Fruit fly (Drosophila melanogaster) whole organism, embryonic: ENCODE results near the gene CG10365.

Experiments used
- CG10321 ChIP-seq: fragments of 200-800 bp; sonication (Bioruptor generic); IDR thresholded peaks from 2 replicates; pipeline ENCODE4 v1.3.6; 2022; ENCODE audit warnings: missing biosample characterization, missing genetic modification characterization
- CG10366 ChIP-seq: fragments of 200-800 bp; sonication (Bioruptor generic); IDR thresholded peaks from 2 replicates; pipeline ENCODE4 v1.3.6; 2022; ENCODE audit warnings: missing biosample characterization, missing genetic modification characterization
- CG11093 ChIP-seq: fragments of 200-800 bp; sonication (Bioruptor generic); IDR thresholded peaks from 3 replicates; pipeline ENCODE4 v1.3.6; 2022; ENCODE audit warnings: missing biosample characterization, missing genetic modification characterization
- CG12659 ChIP-seq: fragments of 200-800 bp; sonication (Bioruptor generic); optimal IDR thresholded peaks from 3 replicates; lab custom pipeline; 2017; ENCODE audit warnings: mild to moderate bottlenecking, missing biosample characterization, missing genetic modification reagents, missing genetic modification characterization
- CG14710 ChIP-seq: fragments of 200-800 bp; sonication (Bioruptor generic); optimal IDR thresholded peaks from 3 replicates; lab custom pipeline; 2019; ENCODE audit warnings: missing biosample characterization, mild to moderate bottlenecking, missing genetic modification characterization, moderate library complexity
- CG15514 ChIP-seq: fragments of 200-800 bp; sonication (Bioruptor generic); optimal IDR thresholded peaks from 3 replicates; lab custom pipeline; 2017; ENCODE audit warnings: missing biosample characterization, missing genetic modification characterization, mild to moderate bottlenecking, moderate library complexity, missing genetic modification reagents
- CG17385 ChIP-seq: fragments of 200-800 bp; sonication (Bioruptor generic); optimal IDR thresholded peaks from 3 replicates; lab custom pipeline; 2018; ENCODE audit warnings: missing biosample characterization, mild to moderate bottlenecking, missing genetic modification characterization
- CG17568 ChIP-seq: fragments of 200-800 bp; sonication (Bioruptor generic); optimal IDR thresholded peaks from 2 replicates; lab custom pipeline; 2018; ENCODE audit warnings: missing biosample characterization, mild to moderate bottlenecking, missing genetic modification characterization, moderate library complexity
- CG31365 ChIP-seq: fragments of 200-800 bp; sonication (Bioruptor generic); optimal IDR thresholded peaks from 2 replicates; lab custom pipeline; 2018; ENCODE audit warnings: missing biosample characterization, mild to moderate bottlenecking, missing genetic modification characterization
- CG32532 ChIP-seq: fragments of 200-800 bp; sonication (Bioruptor generic); IDR thresholded peaks from 2 replicates; pipeline ENCODE4 v1.3.6; 2022; ENCODE audit warnings: missing biosample characterization, missing genetic modification characterization
- CG42726 ChIP-seq: fragments of 200-800 bp; sonication (Bioruptor generic); IDR thresholded peaks from 2 replicates; pipeline ENCODE4 v1.3.6; 2022; ENCODE audit warnings: missing biosample characterization, missing genetic modification characterization; ENCODE audit not compliant: partially characterized antibody
- CG4404 ChIP-seq: fragments of 200-800 bp; sonication (Bioruptor generic); IDR thresholded peaks from 2 replicates; pipeline ENCODE4 v1.3.6; 2022; ENCODE audit warnings: missing biosample characterization, missing genetic modification characterization
- CG4617 ChIP-seq: fragments of 200-800 bp; sonication (Bioruptor generic); optimal IDR thresholded peaks from 3 replicates; lab custom pipeline; 2016; ENCODE audit warnings: missing biosample characterization, missing genetic modification characterization, borderline replicate concordance
- CG6791 ChIP-seq: fragments of 200-800 bp; sonication (Bioruptor generic); IDR thresholded peaks from 3 replicates; pipeline ENCODE4 v1.3.6; 2022; ENCODE audit warnings: missing biosample characterization, missing genetic modification characterization; ENCODE audit not compliant: partially characterized antibody
- CG9932 ChIP-seq: fragments of 200-800 bp; sonication (Bioruptor generic); IDR thresholded peaks from 2 replicates; pipeline ENCODE4 v1.3.6; 2022; ENCODE audit warnings: missing biosample characterization, missing genetic modification characterization
- Dll ChIP-seq: fragments of 200-800 bp; sonication (Bioruptor generic); IDR thresholded peaks from 4 replicates; pipeline ENCODE4 v1.3.6; 2022; ENCODE audit warnings: missing biosample characterization, missing genetic modification characterization; ENCODE audit not compliant: partially characterized antibody
- Doc2 ChIP-seq: fragments of 200-800 bp; sonication (Bioruptor generic); IDR thresholded peaks from 2 replicates; pipeline ENCODE4 v1.3.6; 2022; ENCODE audit warnings: missing biosample characterization, missing genetic modification characterization
- HLH4C ChIP-seq: fragments of 200-800 bp; sonication (Bioruptor generic); IDR thresholded peaks from 3 replicates; pipeline ENCODE4 v1.3.6; 2022; ENCODE audit warnings: missing biosample characterization, missing genetic modification characterization; ENCODE audit not compliant: partially characterized antibody
- Hmx ChIP-seq: fragments of 200-800 bp; sonication (Bioruptor generic); optimal IDR thresholded peaks from 2 replicates; lab custom pipeline; 2016; ENCODE audit warnings: missing biosample characterization, missing genetic modification characterization
- Lhr ChIP-seq: fragments of 200-800 bp; sonication (Bioruptor generic); optimal IDR thresholded peaks from 3 replicates; lab custom pipeline; 2017; ENCODE audit warnings: mild to moderate bottlenecking, missing biosample characterization, missing genetic modification reagents, missing genetic modification characterization
- Mad ChIP-seq: fragments of 200-800 bp; sonication (Bioruptor generic); optimal IDR thresholded peaks from 2 replicates; lab custom pipeline; 2016; ENCODE audit warnings: missing biosample characterization, missing genetic modification characterization
- Opbp ChIP-seq: fragments of 200-800 bp; sonication (Bioruptor generic); IDR thresholded peaks from 3 replicates; pipeline ENCODE4 v1.3.6; 2022; ENCODE audit warnings: missing biosample characterization, missing genetic modification characterization; ENCODE audit not compliant: partially characterized antibody
- PHDP ChIP-seq: fragments of 200-800 bp; sonication (Bioruptor generic); optimal IDR thresholded peaks from 3 replicates; lab custom pipeline; 2018; ENCODE audit warnings: missing biosample characterization, mild to moderate bottlenecking, missing genetic modification characterization, moderate library complexity
- Sry-δ ChIP-seq: fragments of 200-800 bp; sonication (Bioruptor generic); optimal IDR thresholded peaks from 2 replicates; lab custom pipeline; 2016; ENCODE audit warnings: missing biosample characterization, missing genetic modification characterization
- Xbp1 ChIP-seq: fragments of 200-800 bp; sonication (Bioruptor generic); optimal IDR thresholded peaks from 3 replicates; lab custom pipeline; 2016; ENCODE audit warnings: missing biosample characterization, mild to moderate bottlenecking, missing genetic modification characterization
- abd-A ChIP-seq: fragments of 200-800 bp; sonication (Bioruptor generic); optimal IDR thresholded peaks from 3 replicates; lab custom pipeline; 2019; ENCODE audit warnings: missing biosample characterization, mild to moderate bottlenecking, missing genetic modification characterization, moderate library complexity
- bsh ChIP-seq, 2 experiments: fragments of 200-800 bp; sonication (Bioruptor generic); optimal IDR thresholded peaks; 2 replicates each; lab custom pipeline; 2017 to 2018; ENCODE audit warnings: mild to moderate bottlenecking in 2 of 2, missing biosample characterization in 2 of 2, missing genetic modification characterization in 2 of 2, moderate library complexity in 1 of 2
- cas ChIP-seq: fragments of 200-800 bp; sonication (Bioruptor generic); IDR thresholded peaks from 2 replicates; pipeline ENCODE4 v1.3.6; 2022; ENCODE audit warnings: missing biosample characterization, missing genetic modification characterization
- dati ChIP-seq: fragments of 200-800 bp; sonication (Bioruptor generic); IDR thresholded peaks from 2 replicates; pipeline ENCODE4 v1.3.6; 2022; ENCODE audit warnings: missing biosample characterization, missing genetic modification characterization
- en ChIP-seq: fragments of 200-800 bp; sonication (Bioruptor generic); optimal IDR thresholded peaks from 2 replicates; lab custom pipeline; 2016; ENCODE audit warnings: missing biosample characterization, missing genetic modification characterization
- ewg ChIP-seq: fragments of 200-800 bp; sonication (Bioruptor generic); optimal IDR thresholded peaks from 3 replicates; lab custom pipeline; 2017; ENCODE audit warnings: mild to moderate bottlenecking, missing biosample characterization, missing genetic modification reagents, missing genetic modification characterization
- fu2 ChIP-seq: fragments of 200-800 bp; sonication (Bioruptor generic); optimal IDR thresholded peaks from 2 replicates; lab custom pipeline; 2016; ENCODE audit warnings: missing biosample characterization, missing genetic modification characterization
- gem ChIP-seq: fragments of 200-800 bp; sonication (Bioruptor generic); optimal IDR thresholded peaks from 2 replicates; lab custom pipeline; 2019; ENCODE audit warnings: missing biosample characterization, mild to moderate bottlenecking, missing genetic modification characterization, moderate library complexity
- h ChIP-seq: fragments of >200 bp; optimal IDR thresholded peaks from 2 replicates; lab custom pipeline; 2017
- ind ChIP-seq: fragments of 200-800 bp; sonication (Bioruptor generic); optimal IDR thresholded peaks from 3 replicates; lab custom pipeline; 2016; ENCODE audit warnings: missing biosample characterization, missing genetic modification characterization
- kay ChIP-seq: fragments of 200-800 bp; sonication (Bioruptor generic); optimal IDR thresholded peaks from 2 replicates; lab custom pipeline; 2016; ENCODE audit warnings: missing biosample characterization, missing genetic modification characterization
- ken ChIP-seq: fragments of 200-800 bp; sonication (Bioruptor generic); IDR thresholded peaks from 3 replicates; pipeline ENCODE4 v1.3.6; 2022; ENCODE audit warnings: missing biosample characterization, missing genetic modification characterization
- lab ChIP-seq: fragments of 200-800 bp; sonication (Bioruptor generic); optimal IDR thresholded peaks from 3 replicates; lab custom pipeline; 2017; ENCODE audit warnings: missing biosample characterization, missing genetic modification characterization, mild to moderate bottlenecking, moderate library complexity, missing genetic modification reagents
- mam ChIP-seq: fragments of 200-800 bp; sonication (Bioruptor generic); optimal IDR thresholded peaks from 3 replicates; lab custom pipeline; 2016; ENCODE audit warnings: missing biosample characterization, missing genetic modification characterization
- otp ChIP-seq: fragments of 200-800 bp; sonication (Bioruptor generic); IDR thresholded peaks from 3 replicates; pipeline ENCODE4, ENCODE4 v1.3.6; 2022; ENCODE audit warnings: missing biosample characterization, missing genetic modification characterization
- p53 ChIP-seq: fragments of 200-800 bp; sonication (Bioruptor generic); optimal IDR thresholded peaks from 2 replicates; lab custom pipeline; 2016; ENCODE audit warnings: missing biosample characterization, missing genetic modification characterization
- pnt ChIP-seq: fragments of 200-800 bp; sonication (Bioruptor generic); optimal IDR thresholded peaks from 3 replicates; lab custom pipeline; 2016; ENCODE audit warnings: missing biosample characterization, missing genetic modification characterization
- sd ChIP-seq: fragments of 200-800 bp; sonication (Bioruptor generic); optimal IDR thresholded peaks from 3 replicates; lab custom pipeline; 2018; ENCODE audit warnings: missing biosample characterization, mild to moderate bottlenecking, missing genetic modification characterization, moderate library complexity
- sisA ChIP-seq: fragments of 200-800 bp; sonication (Bioruptor generic); IDR thresholded peaks from 2 replicates; pipeline ENCODE4 v1.3.6; 2022; ENCODE audit warnings: missing biosample characterization, missing genetic modification characterization
- stwl ChIP-seq: fragments of 200-800 bp; sonication (Bioruptor generic); optimal IDR thresholded peaks from 3 replicates; lab custom pipeline; 2018; ENCODE audit warnings: missing biosample characterization, mild to moderate bottlenecking, missing genetic modification characterization, moderate library complexity
- toy ChIP-seq: fragments of 200-800 bp; sonication (Bioruptor generic); IDR thresholded peaks from 2 replicates; pipeline ENCODE4 v1.3.6; 2022; ENCODE audit warnings: missing biosample characterization, missing genetic modification characterization
- zen2 ChIP-seq: fragments of 200-800 bp; sonication (Bioruptor generic); IDR thresholded peaks from 3 replicates; pipeline ENCODE4 v1.3.6; 2022; ENCODE audit warnings: missing biosample characterization, missing genetic modification characterization; ENCODE audit not compliant: partially characterized antibody

The CG10365 gene

DNA sequence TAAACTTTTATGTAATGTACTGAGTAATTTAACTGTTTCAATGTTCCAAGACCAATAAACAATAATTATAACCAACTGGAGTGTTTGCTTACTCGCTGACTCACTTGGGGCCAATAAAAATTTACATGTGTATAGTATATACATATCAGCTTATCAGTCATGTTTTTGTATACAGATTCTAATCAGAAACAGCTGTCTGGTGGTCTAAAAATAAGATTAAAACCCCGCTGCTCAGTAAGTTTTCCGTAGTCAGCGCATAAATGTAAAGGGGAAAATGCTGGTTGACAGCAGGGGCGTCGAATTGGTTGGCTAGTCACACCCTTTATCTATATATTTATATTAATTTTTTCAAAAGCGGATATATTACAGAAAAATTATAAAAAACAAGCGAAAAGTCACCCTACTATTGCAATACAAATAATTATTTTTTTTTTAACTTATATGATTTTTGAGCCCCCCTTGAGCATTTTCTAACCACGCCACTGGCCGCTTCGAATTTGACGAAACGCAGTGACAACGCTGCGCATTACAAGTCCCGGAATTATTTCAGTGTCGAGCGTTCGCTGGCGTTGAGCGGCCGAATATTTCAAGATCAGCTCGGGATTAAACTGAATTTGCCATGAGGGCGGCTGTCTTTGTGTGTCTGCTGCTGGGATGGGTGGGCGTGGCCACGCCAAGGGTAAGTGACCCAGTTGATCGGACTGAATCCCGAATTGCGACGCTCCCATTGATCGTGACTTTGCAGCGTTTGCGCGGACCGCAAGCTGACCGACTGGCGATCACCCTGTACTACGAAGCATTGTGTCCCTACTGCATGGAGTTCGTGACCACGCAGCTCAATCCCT is 44.6 kb upstream of the CG10365 start, which contains the start of gene GILT2 (continued):
- no peak for TF ChIP-seq p53 (GFP tag; lab: Kevin White, UChicago)
- TF ChIP-seq fu2 (GFP tag; lab: Kevin White, UChicago), result peak; percentile 2
- TF ChIP-seq CG11093 (GFP tag; lab: Robert Waterston, UW), result peak; percentile 84
- peak; percentile 43 for TF ChIP-seq pnt (GFP tag; lab: Kevin White, UChicago)
- TF ChIP-seq Xbp1 (GFP tag; lab: Kevin White, UChicago), result peak; percentile 89
- TF ChIP-seq Hmx, result no peak
- TF ChIP-seq CG4404 (GFP tag; lab: Robert Waterston, UW), result peak; percentile 76
- peak in 1 of 2 experiments; percentile 94 for TF ChIP-seq bsh (GFP tag; optimal IDR thresholded peaks at IDR 0.05; lab: Kevin White, UChicago)
- no peak for TF ChIP-seq zen2 (GFP tag; lab: Robert Waterston, UW)
- TF ChIP-seq abd-A (tag; lab: Kevin White, UChicago), result no peak
- TF ChIP-seq otp, result peak; percentile 89
- peak; percentile 96 for TF ChIP-seq PHDP (tag; lab: Kevin White, UChicago)
- no peak for TF ChIP-seq Doc2 (GFP tag; lab: Robert Waterston, UW)
- peak; percentile 90 for TF ChIP-seq sisA (GFP tag; lab: Robert Waterston, UW)
- peak; percentile 89 for TF ChIP-seq CG32532
- TF ChIP-seq CG6791 (GFP tag; lab: Robert Waterston, UW), result no peak
- TF ChIP-seq CG10321 (GFP tag; lab: Robert Waterston, UW), result peak; percentile 62; the same call in 1 of the 2 replicates
- TF ChIP-seq h (lab: Kevin White, UChicago), result no peak
- TF ChIP-seq cas (GFP tag; lab: Robert Waterston, UW), result peak; percentile 78
- peak; percentile 91 for TF ChIP-seq CG17385 (GFP tag; lab: Kevin White, UChicago)
- peak; percentile 48 for TF ChIP-seq toy (GFP tag; lab: Robert Waterston, UW)
- TF ChIP-seq CG31365 (tag; lab: Kevin White, UChicago), result peak; percentile 33
- no peak for TF ChIP-seq CG42726 (GFP tag; lab: Robert Waterston, UW)
- TF ChIP-seq gem (tag; lab: Kevin White, UChicago), result peak; percentile 94

dm6 chr3R:23679911-23680336 is 43.2 kb upstream of the CG10365 start, which contains the start of gene eIF3d1:
eIF3d1 (plus strand) TSS chr3R:23680039.
- TF ChIP-seq ind (GFP tag; lab: Kevin White, UChicago) (peak; percentile 4), en (no peak), CG17568 (no peak), CG15514 (peak; percentile 88), ken (GFP tag; lab: Robert Waterston, UW) (peak; percentile 44; the same call in 1 of the 3 replicates), stwl (peak; percentile 76), CG14710 (tag; lab: Kevin White, UChicago) (peak; percentile 69), sd (peak; percentile 90), Lhr (GFP tag; lab: Kevin White, UChicago) (peak; percentile 73), Dll (GFP tag; lab: Robert Waterston, UW) (peak; percentile 29; the same call in 1 of the 4 replicates), Sry-δ (GFP tag; lab: Kevin White, UChicago) (peak; percentile 48), CG42726 (GFP tag; lab: Robert Waterston, UW) (peak; percentile 5; the same call in 1 of the 2 replicates), ewg (GFP tag; lab: Kevin White, UChicago) (peak; percentile 9), Opbp (peak; percentile 41; the same call in 1 of the 3 replicates), CG12659 (GFP tag; lab: Kevin White, UChicago) (peak; percentile 29), dati (GFP tag; lab: Robert Waterston, UW) (0 out of 2 replicates have a peak, but pooled peaks have one; percentile 20), CG4617 (GFP tag; lab: Kevin White, UChicago) (peak; percentile 89), HLH4C (GFP tag; lab: Robert Waterston, UW) (no peak), CG10366 (GFP tag; lab: Robert Waterston, UW) (no peak), CG9932 (GFP tag; lab: Robert Waterston, UW) (peak; percentile 22; the same call in 1 of the 2 replicates), lab (no peak), kay (GFP tag; lab: Kevin White, UChicago) (no peak), Mad (GFP tag; lab: Kevin White, UChicago) (peak; percentile 54), mam (peak; percentile 18)
